Worm (Caenorhabditis elegans): ENCODE results near the gene stdh-4.
A peak's percentile ranks its signal among the peaks of the same experiment; 100 is the strongest.
"Not testable (repeated sequence)": the region's sequence is repeated elsewhere in the genome, so short reads cannot be mapped to it uniquely, and the experiment has no call there.

The stdh-4 gene

ce11 chrV:8574762-8575161, 25.7 kb downstream of the stdh-4 start, which contains the start of gene F25G6.1:
Gene F25G6.1, plus strand, starts transcription at chrV:8575062.
- TF ChIP-seq nhr-76, skn-1, lin-39 (tag; optimal IDR thresholded peaks at IDR 0.05): not testable (repeated sequence)

ce11 chrV:8580961-8581360, 31.9 kb downstream of the stdh-4 start, which contains the start of gene C10B5.1:
Gene C10B5.1, plus strand, starts transcription at chrV:8581261.
- TF ChIP-seq nhr-28 (tag; optimal IDR thresholded peaks at IDR 0.05) = no peak
- no peak for TF ChIP-seq ceh-28 (tag; optimal IDR thresholded peaks at IDR 0.05)
- no peak for TF ChIP-seq elt-2 (tag; optimal IDR thresholded peaks at IDR 0.05)
- no peak for TF ChIP-seq hmg-11 (tag; optimal IDR thresholded peaks at IDR 0.05)
- TF ChIP-seq mdl-1 (tag; optimal IDR thresholded peaks at IDR 0.05) = no peak
- no peak for TF ChIP-seq ceh-9 (tag; optimal IDR thresholded peaks at IDR 0.05)
- TF ChIP-seq ceh-82 (tag; optimal IDR thresholded peaks at IDR 0.05) = no peak
- TF ChIP-seq zag-1 (tag; optimal IDR thresholded peaks at IDR 0.05) = no peak
- no peak for TF ChIP-seq ztf-4 (tag; optimal IDR thresholded peaks at IDR 0.05)
- TF ChIP-seq fkh-2 (tag; optimal IDR thresholded peaks at IDR 0.05) = no peak
- TF ChIP-seq nhr-12 (tag; optimal IDR thresholded peaks at IDR 0.05) = no peak
- TF ChIP-seq eor-1 (tag; optimal IDR thresholded peaks at IDR 0.05) = no peak
- no peak for TF ChIP-seq egl-27 (tag; optimal IDR thresholded peaks at IDR 0.05)
- TF ChIP-seq nhr-11 (tag; optimal IDR thresholded peaks at IDR 0.05) = no peak
- no peak for TF ChIP-seq nhr-23 (tag; optimal IDR thresholded peaks at IDR 0.05)
- TF ChIP-seq pqm-1 (tag; optimal IDR thresholded peaks at IDR 0.05) = no peak

ce11 chrV:8586472-8586871, 37.4 kb downstream of the stdh-4 start:
- TF ChIP-seq ama-1 (optimal IDR thresholded peaks at IDR 0.05) (no peak), nhr-237 (tag; optimal IDR thresholded peaks at IDR 0.05) (no peak), unc-39 (tag; optimal IDR thresholded peaks at IDR 0.05) (no peak), ceh-28 (tag; optimal IDR thresholded peaks at IDR 0.05) (no peak), egl-27 (tag; optimal IDR thresholded peaks at IDR 0.05) (no peak), skn-1 (tag; optimal IDR thresholded peaks at IDR 0.05) (no peak), ztf-4 (tag; optimal IDR thresholded peaks at IDR 0.05) (no peak)

ce11 chrV:8586920-8587319, 37.8 kb downstream of the stdh-4 start:
- no peak for TF ChIP-seq fkh-2 (tag; optimal IDR thresholded peaks at IDR 0.05)
- TF ChIP-seq pha-4 (tag; optimal IDR thresholded peaks at IDR 0.05) = peak; percentile 72
- TF ChIP-seq elt-2 (tag; optimal IDR thresholded peaks at IDR 0.05) = peak; percentile 67
- peak; percentile 4 for TF ChIP-seq pqm-1 (tag; optimal IDR thresholded peaks at IDR 0.05)

- TF ChIP-seq elt-3 (tag; optimal IDR thresholded peaks at IDR 0.05) (no peak), snpc-4 (tag; optimal IDR thresholded peaks at IDR 0.05) (no peak), nhr-43 (tag; optimal IDR thresholded peaks at IDR 0.05; ENCODE audit: poor library complexity, severe bottlenecking) (no peak), nhr-67 (tag; optimal IDR thresholded peaks at IDR 0.05) (no peak), aly-2 (tag; optimal IDR thresholded peaks at IDR 0.05) (no peak), elt-1 (tag; optimal IDR thresholded peaks at IDR 0.05) (no peak), elt-2 (tag; optimal IDR thresholded peaks at IDR 0.05) (no peak), ceh-82 (tag; optimal IDR thresholded peaks at IDR 0.05) (no peak), ZK546.5 (tag; optimal IDR thresholded peaks at IDR 0.05) (no peak), unc-39 (tag; optimal IDR thresholded peaks at IDR 0.05) (no peak), ceh-16 (tag; optimal IDR thresholded peaks at IDR 0.05) (no peak), jun-1 (tag; optimal IDR thresholded peaks at IDR 0.05) (no peak), nhr-77 (tag; optimal IDR thresholded peaks at IDR 0.05) (no peak), eor-1 (tag; optimal IDR thresholded peaks at IDR 0.05) (no peak), nhr-12 (tag; optimal IDR thresholded peaks at IDR 0.05) (no peak), lsy-12 (tag; optimal IDR thresholded peaks at IDR 0.05) (no peak), nhr-237 (tag; optimal IDR thresholded peaks at IDR 0.05) (no peak), nhr-76 (tag; optimal IDR thresholded peaks at IDR 0.05) (no peak), sea-2 (GFP tag; optimal IDR thresholded peaks at IDR 0.05) (no peak)
Measured at ce11 chrV:8588079-8588478, 39.0 kb downstream of the stdh-4 start, which contains the start of gene C10B5.3. Gene C10B5.3, minus strand, starts transcription at chrV:8588179.
